Fruit fly (Drosophila melanogaster) whole organism, embryonic: Measurements from ENCODE around the gene CAH7.

ENCODE experiments used
- Ada2b ChIP-seq: fragments of 200-800 bp; sonication (Bioruptor generic); IDR thresholded peaks from 2 replicates; pipeline ENCODE4 v1.3.6; 2022; ENCODE audit warnings: missing biosample characterization, missing genetic modification characterization
- Adf1 ChIP-seq: fragments of 200-800 bp; sonication (Bioruptor generic); IDR thresholded peaks from 2 replicates; pipeline ENCODE4 v1.3.6; 2022; ENCODE audit warnings: missing biosample characterization, missing genetic modification characterization
- CG10147 ChIP-seq: fragments of 200-800 bp; sonication (Bioruptor generic); optimal IDR thresholded peaks from 2 replicates; lab custom pipeline; 2019; ENCODE audit warnings: missing biosample characterization, mild to moderate bottlenecking, missing genetic modification characterization, moderate library complexity
- CG12155 ChIP-seq: fragments of 200-800 bp; sonication (Bioruptor generic); optimal IDR thresholded peaks from 3 replicates; lab custom pipeline; 2016; ENCODE audit warnings: missing biosample characterization, missing genetic modification characterization
- CG12219 ChIP-seq: fragments of 200-800 bp; sonication (Bioruptor generic); optimal IDR thresholded peaks from 3 replicates; lab custom pipeline; 2018; ENCODE audit warnings: missing biosample characterization, mild to moderate bottlenecking, missing genetic modification characterization
- CG12236 ChIP-seq: fragments of 200-800 bp; sonication (Bioruptor generic); optimal IDR thresholded peaks from 2 replicates; lab custom pipeline; 2016; ENCODE audit warnings: missing biosample characterization, missing genetic modification characterization
- CG14050 ChIP-seq: fragments of 200-800 bp; sonication (Bioruptor generic); IDR thresholded peaks from 3 replicates; pipeline ENCODE4 v1.3.6; 2022; ENCODE audit warnings: missing biosample characterization, missing genetic modification characterization
- CG1603 ChIP-seq: fragments of 200-800 bp; sonication (Bioruptor generic); optimal IDR thresholded peaks from 2 replicates; lab custom pipeline; 2019; ENCODE audit warnings: missing biosample characterization, mild to moderate bottlenecking, missing genetic modification characterization, moderate library complexity
- CG16779 ChIP-seq: fragments of 200-800 bp; sonication (Bioruptor generic); IDR thresholded peaks from 2 replicates; pipeline ENCODE4 v1.3.6; 2022; ENCODE audit warnings: missing biosample characterization, missing genetic modification characterization
- CG17612 ChIP-seq: fragments of 200-800 bp; sonication (Bioruptor generic); IDR thresholded peaks from 2 replicates; pipeline ENCODE4 v1.3.6; 2022; ENCODE audit warnings: missing biosample characterization, missing genetic modification characterization
- CG1832 ChIP-seq: fragments of 200-800 bp; sonication (Bioruptor generic); optimal IDR thresholded peaks from 2 replicates; lab custom pipeline; 2017; ENCODE audit warnings: missing biosample characterization, mild to moderate bottlenecking, missing genetic modification characterization, inconsistent platforms
- CG31224 ChIP-seq: fragments of 200-800 bp; sonication (Bioruptor generic); IDR thresholded peaks from 2 replicates; pipeline ENCODE4 v1.3.6; 2022; ENCODE audit warnings: missing biosample characterization, missing genetic modification characterization
- CG3995 ChIP-seq: fragments of 200-800 bp; sonication (Bioruptor generic); optimal IDR thresholded peaks from 3 replicates; lab custom pipeline; 2016; ENCODE audit warnings: missing biosample characterization, missing genetic modification characterization
- CG6175 ChIP-seq: fragments of 200-800 bp; sonication (Bioruptor generic); IDR thresholded peaks from 3 replicates; pipeline ENCODE4 v1.3.6; 2022; ENCODE audit warnings: missing biosample characterization, missing genetic modification characterization
- CG6791 ChIP-seq: fragments of 200-800 bp; sonication (Bioruptor generic); IDR thresholded peaks from 3 replicates; pipeline ENCODE4 v1.3.6; 2022; ENCODE audit warnings: missing biosample characterization, missing genetic modification characterization; ENCODE audit not compliant: partially characterized antibody
- CG7271 ChIP-seq: fragments of 200-800 bp; sonication (Bioruptor generic); optimal IDR thresholded peaks from 2 replicates; lab custom pipeline; 2018; ENCODE audit warnings: missing biosample characterization, mild to moderate bottlenecking, missing genetic modification characterization, moderate library complexity
- CG7556 ChIP-seq: fragments of 200-800 bp; sonication (Bioruptor generic); optimal IDR thresholded peaks from 2 replicates; lab custom pipeline; 2017; ENCODE audit warnings: missing biosample characterization, mild to moderate bottlenecking, missing genetic modification characterization
- CkIIα-i1 ChIP-seq: fragments of 200-800 bp; sonication (Bioruptor generic); IDR thresholded peaks from 2 replicates; pipeline ENCODE4 v1.3.6; 2022; ENCODE audit warnings: missing biosample characterization, missing genetic modification characterization
- Dp ChIP-seq: fragments of 200-800 bp; sonication (Bioruptor generic); optimal IDR thresholded peaks from 2 replicates; lab custom pipeline; 2018; ENCODE audit warnings: missing biosample characterization, mild to moderate bottlenecking, missing genetic modification characterization, moderate library complexity
- Elba2 ChIP-seq: fragments of 200-800 bp; sonication (Bioruptor generic); optimal IDR thresholded peaks from 3 replicates; lab custom pipeline; 2016; ENCODE audit warnings: missing biosample characterization, missing genetic modification characterization
- HLH54F ChIP-seq: fragments of 200-800 bp; sonication (Bioruptor generic); optimal IDR thresholded peaks from 3 replicates; lab custom pipeline; 2016; ENCODE audit warnings: missing biosample characterization, missing genetic modification characterization
- Hey ChIP-seq: fragments of 200-800 bp; sonication (Bioruptor generic); optimal IDR thresholded peaks from 3 replicates; lab custom pipeline; 2018; ENCODE audit warnings: missing biosample characterization, mild to moderate bottlenecking, missing genetic modification characterization
- Hr51 ChIP-seq, 2 experiments: fragments of 200-800 bp; sonication (Bioruptor generic); optimal IDR thresholded peaks; 2 replicates in 1 of 2; 3 replicates in 1 of 2; lab custom pipeline; 2016 to 2018; ENCODE audit warnings: missing biosample characterization in 2 of 2, missing genetic modification characterization in 2 of 2, mild to moderate bottlenecking in 1 of 2, moderate library complexity in 1 of 2
- Max ChIP-seq: fragments of 200-800 bp; sonication (Bioruptor generic); optimal IDR thresholded peaks from 2 replicates; lab custom pipeline; 2016; ENCODE audit warnings: missing biosample characterization, mild to moderate bottlenecking, missing genetic modification characterization
- Med ChIP-seq: fragments of 200-800 bp; sonication (Bioruptor generic); peaks from one replicate; lab custom pipeline; 2016; ENCODE audit warnings: missing biosample characterization, missing genetic modification characterization, mild to moderate bottlenecking, inconsistent platforms, moderate library complexity
- Mrtf ChIP-seq: fragments of 200-800 bp; sonication (Bioruptor generic); IDR thresholded peaks from 3 replicates; pipeline ENCODE4 v1.3.6; 2022; ENCODE audit warnings: missing biosample characterization, missing genetic modification characterization
- Myb ChIP-seq: fragments of 200-800 bp; sonication (Bioruptor generic); optimal IDR thresholded peaks from 2 replicates; lab custom pipeline; 2016; ENCODE audit warnings: missing biosample characterization, missing genetic modification characterization
- NFAT ChIP-seq: fragments of 200-800 bp; sonication (Bioruptor generic); IDR thresholded peaks from 2 replicates; pipeline ENCODE4 v1.3.6; 2022; ENCODE audit warnings: missing biosample characterization, missing genetic modification characterization
- Nf-YC ChIP-seq: fragments of 200-800 bp; optimal IDR thresholded peaks from 3 replicates; lab custom pipeline; 2019; ENCODE audit warnings: missing biosample characterization, mild to moderate bottlenecking, missing genetic modification characterization, moderate library complexity
- Taf1 ChIP-seq: fragments of 200-800 bp; sonication (Bioruptor generic); IDR thresholded peaks from 2 replicates; pipeline ENCODE4 v1.3.6; 2022; ENCODE audit warnings: missing biosample characterization, missing genetic modification characterization
- Usf ChIP-seq: fragments of 200-800 bp; sonication (Bioruptor generic); optimal IDR thresholded peaks from 2 replicates; lab custom pipeline; 2017; ENCODE audit warnings: missing genotype, missing biosample characterization, missing genetic modification characterization
- al ChIP-seq: fragments of 200-800 bp; sonication (Bioruptor generic); IDR thresholded peaks from 2 replicates; pipeline ENCODE4 v1.3.6; 2022; ENCODE audit warnings: missing biosample characterization, missing genetic modification characterization
- az2 ChIP-seq: fragments of 200-800 bp; sonication (Bioruptor generic); optimal IDR thresholded peaks from 3 replicates; lab custom pipeline; 2016; ENCODE audit warnings: missing biosample characterization, missing genetic modification characterization
- bigmax ChIP-seq: fragments of 200-800 bp; sonication (Bioruptor generic); optimal IDR thresholded peaks from 2 replicates; lab custom pipeline; 2018; ENCODE audit warnings: missing biosample characterization, mild to moderate bottlenecking, missing genetic modification characterization
- bsh ChIP-seq, 2 experiments: fragments of 200-800 bp; sonication (Bioruptor generic); optimal IDR thresholded peaks; 2 replicates each; lab custom pipeline; 2017 to 2018; ENCODE audit warnings: mild to moderate bottlenecking in 2 of 2, missing biosample characterization in 2 of 2, missing genetic modification characterization in 2 of 2, moderate library complexity in 1 of 2
- corto ChIP-seq: fragments of 200-800 bp; sonication (Bioruptor generic); optimal IDR thresholded peaks from 2 replicates; lab custom pipeline; 2016; ENCODE audit warnings: missing biosample characterization, mild to moderate bottlenecking, missing genetic modification characterization, moderate library complexity
- crp ChIP-seq, 2 experiments: fragments of 200-800 bp; sonication (Bioruptor generic); optimal IDR thresholded peaks; 2 replicates in 1 of 2; 3 replicates in 1 of 2; lab custom pipeline; 2017; ENCODE audit warnings: missing biosample characterization in 2 of 2, missing genetic modification characterization in 2 of 2, mild to moderate bottlenecking in 1 of 2, moderate library complexity in 1 of 2
- dysf ChIP-seq: fragments of 200-800 bp; sonication (Bioruptor generic); IDR thresholded peaks from 3 replicates; pipeline ENCODE4 v1.3.6; 2022; ENCODE audit warnings: missing biosample characterization, missing genetic modification characterization
- hkb ChIP-seq, 2 experiments: fragments of 200-800 bp in 1 of 2; fragments of >200 bp in 1 of 2; sonication (Bioruptor generic) in 1 of 2; IDR thresholded peaks in 1 of 2; optimal IDR thresholded peaks in 1 of 2; 2 replicates each; pipeline versions ENCODE4 v1.3.6 to Lab custom; 2017 to 2022; ENCODE audit warnings: missing biosample characterization in 1 of 2, missing genetic modification characterization in 1 of 2
- kay ChIP-seq: fragments of 200-800 bp; sonication (Bioruptor generic); optimal IDR thresholded peaks from 2 replicates; lab custom pipeline; 2016; ENCODE audit warnings: missing biosample characterization, missing genetic modification characterization
- knrl ChIP-seq: fragments of 200-800 bp; sonication (Bioruptor generic); IDR thresholded peaks from 3 replicates; pipeline ENCODE4 v1.3.6; 2022; ENCODE audit warnings: missing biosample characterization, missing genetic modification characterization; ENCODE audit not compliant: partially characterized antibody
- mld ChIP-seq: fragments of 200-800 bp; sonication (Bioruptor generic); IDR thresholded peaks from 3 replicates; pipeline ENCODE4 v1.3.6; 2022; ENCODE audit warnings: missing biosample characterization, missing genetic modification characterization; ENCODE audit not compliant: partially characterized antibody
- oc ChIP-seq: fragments of 200-800 bp; sonication (Bioruptor generic); optimal IDR thresholded peaks from 2 replicates; lab custom pipeline; 2018; ENCODE audit warnings: missing biosample characterization, mild to moderate bottlenecking, missing genetic modification characterization, moderate library complexity
- org-1 ChIP-seq: fragments of 200-800 bp; sonication (Bioruptor generic); optimal IDR thresholded peaks from 2 replicates; lab custom pipeline; 2017; ENCODE audit warnings: missing biosample characterization, missing genetic modification characterization
- pum ChIP-seq: fragments of 200-800 bp; sonication (Bioruptor generic); optimal IDR thresholded peaks from 2 replicates; lab custom pipeline; 2016; ENCODE audit warnings: missing biosample characterization, missing genetic modification characterization
- stc ChIP-seq: fragments of 200-800 bp; sonication (Bioruptor generic); IDR thresholded peaks from 2 replicates; pipeline ENCODE4 v1.3.6; 2022; ENCODE audit warnings: missing biosample characterization, missing genetic modification characterization
- vvl ChIP-seq: fragments of 200-800 bp; sonication (Bioruptor generic); IDR thresholded peaks from 2 replicates; pipeline ENCODE4 v1.3.6; 2022; ENCODE audit warnings: missing biosample characterization, missing genetic modification characterization
- zen2 ChIP-seq: fragments of 200-800 bp; sonication (Bioruptor generic); IDR thresholded peaks from 3 replicates; pipeline ENCODE4 v1.3.6; 2022; ENCODE audit warnings: missing biosample characterization, missing genetic modification characterization; ENCODE audit not compliant: partially characterized antibody

CAH7 gene

DNA sequence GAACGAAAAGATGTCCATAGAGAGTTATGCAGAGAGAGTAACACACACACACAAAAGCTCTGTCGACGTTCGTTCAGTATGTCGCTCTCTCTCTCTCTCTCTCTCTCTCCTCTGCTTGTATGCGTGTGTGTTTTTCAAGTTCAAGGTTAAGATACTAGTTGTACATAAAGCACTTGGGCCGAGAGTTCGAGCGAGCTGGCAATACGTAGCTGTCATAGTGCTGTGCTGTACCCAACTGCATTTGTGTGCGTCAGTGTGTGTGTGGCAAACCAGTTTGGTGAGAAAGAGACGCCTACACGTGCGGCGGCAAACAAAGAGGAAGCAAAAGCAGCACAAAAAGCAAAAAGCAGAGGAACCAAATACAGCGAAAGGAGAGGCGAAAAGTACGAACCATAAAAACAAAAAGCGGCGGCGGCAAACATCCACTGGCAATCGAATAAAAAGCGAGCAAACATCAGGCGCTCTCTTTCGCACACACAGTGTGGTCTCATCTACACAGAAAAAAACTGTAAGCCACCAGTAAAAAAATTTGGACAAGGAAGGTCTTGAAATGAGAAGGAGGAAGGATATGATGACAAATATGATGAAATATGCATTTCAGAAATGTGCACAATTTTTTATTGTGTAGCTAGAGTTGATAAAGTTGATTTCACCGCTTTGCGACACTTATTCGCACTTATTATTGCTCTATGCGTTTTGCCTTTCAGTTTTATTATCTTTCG lies 24.7 kb upstream of the CAH7 start (continued):
- TF ChIP-seq al (GFP tag; lab: Robert Waterston, UW) (peak; percentile 78), org-1 (GFP tag; lab: Kevin White, UChicago) (peak; percentile 64), CG12236 (GFP tag; lab: Kevin White, UChicago) (peak; percentile 23), zen2 (GFP tag; lab: Robert Waterston, UW) (0 out of 3 replicates have a peak, but pooled peaks have one; percentile 11), CkIIα-i1 (GFP tag; lab: Robert Waterston, UW) (no peak), crp (GFP tag; optimal IDR thresholded peaks at IDR 0.05; lab: Kevin White, UChicago) (no peak), Mrtf (no peak), CG14050 (GFP tag; lab: Robert Waterston, UW) (peak; percentile 39; the same call in 2 of the 3 replicates), CG12219 (peak; percentile 17), CG1603 (tag; lab: Kevin White, UChicago) (peak; percentile 61), knrl (GFP tag; lab: Robert Waterston, UW) (0 out of 3 replicates have a peak, but pooled peaks have one; percentile 16)

DNA sequence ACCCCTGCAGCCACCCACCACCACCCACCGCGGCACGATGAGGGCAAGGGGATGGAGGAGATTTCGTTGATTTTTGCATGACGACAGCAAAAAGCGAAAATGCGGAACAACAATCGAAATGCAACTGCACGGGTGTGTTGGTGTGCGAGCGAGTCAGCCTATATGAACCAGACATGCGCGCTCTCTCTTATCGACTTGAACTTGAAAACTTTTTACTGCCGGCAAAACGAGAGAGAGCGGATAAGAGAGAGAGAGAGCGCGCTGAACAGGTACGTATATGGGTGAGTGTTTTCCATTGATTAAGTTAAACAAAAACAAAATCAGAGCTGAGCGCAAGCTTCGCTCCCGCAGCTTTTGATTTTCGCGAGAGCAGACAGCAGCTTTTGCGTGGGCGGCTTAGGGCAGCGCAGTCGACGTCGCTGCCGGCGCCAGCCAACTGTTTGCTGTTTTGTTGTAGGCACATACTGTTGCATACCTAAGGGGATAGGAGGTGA lies 22.8 kb upstream of the CAH7 start:
- peak; percentile 62 for TF ChIP-seq CG1832 (GFP tag; lab: Kevin White, UChicago)
- no peak for TF ChIP-seq CG3995 (GFP tag; lab: Kevin White, UChicago)
- no peak for TF ChIP-seq Myb (GFP tag; lab: Kevin White, UChicago)
- no peak for TF ChIP-seq HLH54F (GFP tag; lab: Kevin White, UChicago)
- TF ChIP-seq Hey (tag; lab: Kevin White, UChicago) = no peak
- no peak for TF ChIP-seq pum
- no peak for TF ChIP-seq hkb (optimal IDR thresholded peaks at IDR 0.05; lab: Kevin White, UChicago)
- no peak for TF ChIP-seq hkb (GFP tag; IDR thresholded peaks at IDR 0.05; lab: Robert Waterston, UW)
- no peak for TF ChIP-seq CG7271 (tag; lab: Kevin White, UChicago)
- peak; percentile 31 for TF ChIP-seq Med
- peak; percentile 32 for TF ChIP-seq Nf-YC (tag; lab: Kevin White, UChicago)
- TF ChIP-seq mld (GFP tag; lab: Robert Waterston, UW) = no peak
- TF ChIP-seq oc (tag; lab: Kevin White, UChicago) = peak; percentile 46
- TF ChIP-seq CG16779 (GFP tag; lab: Robert Waterston, UW) = no peak
- TF ChIP-seq Adf1 (GFP tag; lab: Robert Waterston, UW) = peak; percentile 99
- no peak for TF ChIP-seq az2 (GFP tag; lab: Kevin White, UChicago)
- TF ChIP-seq Usf (GFP tag; lab: Kevin White, UChicago) = no peak
- TF ChIP-seq bigmax = no peak
- TF ChIP-seq Max (GFP tag; lab: Kevin White, UChicago) = no peak
- no peak for TF ChIP-seq CG17612 (GFP tag; lab: Robert Waterston, UW)
- TF ChIP-seq Dp (GFP tag; lab: Kevin White, UChicago) = no peak
- TF ChIP-seq bsh (GFP tag; optimal IDR thresholded peaks at IDR 0.05; lab: Kevin White, UChicago) = no peak
- peak; percentile 34 for TF ChIP-seq corto (GFP tag; lab: Kevin White, UChicago)
- no peak for TF ChIP-seq CG12155 (GFP tag; lab: Kevin White, UChicago)
- TF ChIP-seq Ada2b (GFP tag; lab: Robert Waterston, UW) = no peak
- 0 out of 2 replicates have a peak, but pooled peaks have one; percentile 5 for TF ChIP-seq vvl
- no peak for TF ChIP-seq stc (GFP tag; lab: Robert Waterston, UW)
- no peak for TF ChIP-seq Taf1 (GFP tag; lab: Robert Waterston, UW)
- no peak for TF ChIP-seq dysf (GFP tag; lab: Robert Waterston, UW)
- TF ChIP-seq NFAT = no peak
- TF ChIP-seq CG7556 (GFP tag; lab: Kevin White, UChicago) = no peak
- TF ChIP-seq CG31224 = no peak
- no peak for TF ChIP-seq CG10147 (GFP tag; lab: Kevin White, UChicago)
- TF ChIP-seq Hr51 (GFP tag; optimal IDR thresholded peaks at IDR 0.05; lab: Kevin White, UChicago) = peak in 1 of 2 experiments; percentile 40
- TF ChIP-seq Elba2 (GFP tag; lab: Kevin White, UChicago) = no peak
- TF ChIP-seq CG6175 (GFP tag; lab: Robert Waterston, UW) = no peak
- no peak for TF ChIP-seq kay
- TF ChIP-seq CG6791 (GFP tag; lab: Robert Waterston, UW) = no peak
